ENCODE assay signal across 1 worm cellular context in the genomic region with DNA sequence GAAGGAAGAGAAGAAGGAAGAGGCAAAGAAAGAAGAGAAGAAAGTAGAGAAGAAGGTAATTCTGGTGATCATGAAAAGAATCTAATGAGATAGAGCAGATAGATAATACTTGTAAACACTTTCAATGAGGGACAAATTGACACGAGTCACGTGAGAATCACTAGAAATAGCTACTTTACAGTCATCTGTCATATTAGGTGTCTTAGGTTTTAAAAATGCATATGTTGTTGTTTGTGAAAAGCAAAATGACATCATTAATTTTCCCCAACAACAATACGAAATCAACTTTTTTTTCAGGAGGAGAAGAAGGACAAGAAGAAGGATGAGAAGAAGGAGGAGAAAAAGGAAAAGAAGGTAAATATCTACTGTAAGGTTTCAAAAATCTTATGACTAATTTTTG.
TF ChIP-seq lines count a peak whose summit lies in the region.

No protein-coding gene starts in this region.

TF ChIP-seq in whole organism, L1 larva, 84 proteins besides CTCF, POLR2A, EP300 and RAD21 (continued from another document):
- TF ChIP-seq nhr-20 (tag; optimal IDR thresholded peaks at IDR 0.05; lab: Kevin White, UChicago) (peak; percentile 71), lin-15B (tag; optimal IDR thresholded peaks at IDR 0.05; lab: Kevin White, UChicago) (no peak), nhr-12 (tag; optimal IDR thresholded peaks at IDR 0.05; lab: Kevin White, UChicago) (no peak), elt-2 (tag; optimal IDR thresholded peaks at IDR 0.05; lab: Kevin White, UChicago) (no peak), ceh-82 (tag; optimal IDR thresholded peaks at IDR 0.05; lab: Kevin White, UChicago) (no peak), elt-3 (tag; optimal IDR thresholded peaks at IDR 0.05; lab: Kevin White, UChicago) (peak in 1 of 6 experiments; percentile 43), efl-1 (optimal IDR thresholded peaks at IDR 0.05; lab: Kevin White, UChicago) (no peak), efl-1 (GFP tag; optimal IDR thresholded peaks at IDR 0.05 in 1 of 2; lab: Kevin White, UChicago) (peak in 1 of 2 experiments; percentile 91), lin-35 (GFP tag; optimal IDR thresholded peaks at IDR 0.05; lab: Kevin White, UChicago) (peak; percentile 6 to 40), sptf-1 (tag; optimal IDR thresholded peaks at IDR 0.05; lab: Kevin White, UChicago) (no peak), nhr-237 (tag; optimal IDR thresholded peaks at IDR 0.05; lab: Kevin White, UChicago) (no peak), nhr-85 (tag; lab: Kevin White, UChicago) (peak; percentile 95), ceh-8 (GFP tag; optimal IDR thresholded peaks at IDR 0.05; lab: Kevin White, UChicago) (no peak), grh-1 (GFP tag; IDR thresholded peaks at IDR 0.05; lab: Robert Waterston, UW) (no peak), dpl-1 (GFP tag; optimal IDR thresholded peaks at IDR 0.05; lab: Kevin White, UChicago) (no peak), ztf-4 (tag; optimal IDR thresholded peaks at IDR 0.05; lab: Kevin White, UChicago) (no peak), lir-3 (tag; optimal IDR thresholded peaks at IDR 0.05; lab: Kevin White, UChicago; ENCODE audit: poor library complexity) (no peak), nhr-47 (tag; optimal IDR thresholded peaks at IDR 0.05; lab: Kevin White, UChicago) (peak; percentile 5), irx-1 (tag; optimal IDR thresholded peaks at IDR 0.05; lab: Kevin White, UChicago) (peak; percentile 1), lin-39 (tag; optimal IDR thresholded peaks at IDR 0.05; lab: Kevin White, UChicago) (no peak), dsc-1 (tag; optimal IDR thresholded peaks at IDR 0.05; lab: Kevin White, UChicago) (peak; percentile 14), nhr-19 (GFP tag; conservative IDR thresholded peaks at IDR 0.05; lab: Robert Waterston, UW) (peak; percentile 34; the same call in 1 of the 2 replicates), unc-98 (GFP tag; IDR thresholded peaks at IDR 0.05; lab: Robert Waterston, UW) (no peak), ces-1 (GFP tag; optimal IDR thresholded peaks at IDR 0.05; lab: Kevin White, UChicago) (no peak), skn-1 (tag; optimal IDR thresholded peaks at IDR 0.05; lab: Kevin White, UChicago) (no peak), mef-2 (tag; optimal IDR thresholded peaks at IDR 0.05; lab: Kevin White, UChicago) (no peak), swsn-7 (tag; optimal IDR thresholded peaks at IDR 0.05; lab: Kevin White, UChicago) (no peak), ceh-88 (GFP tag; IDR thresholded peaks at IDR 0.05; lab: Robert Waterston, UW) (no peak), lin-13 (GFP tag; optimal IDR thresholded peaks at IDR 0.05; lab: Kevin White, UChicago) (no peak), lin-14 (GFP tag; optimal IDR thresholded peaks at IDR 0.05; lab: Kevin White, UChicago) (peak; percentile 72), C16A3.4 (tag; optimal IDR thresholded peaks at IDR 0.05; lab: Kevin White, UChicago) (no peak), mab-9 (GFP tag; IDR thresholded peaks at IDR 0.05; lab: Robert Waterston, UW) (no peak), pax-3 (tag; optimal IDR thresholded peaks at IDR 0.05; lab: Kevin White, UChicago) (no peak)
